Fruit fly (Drosophila melanogaster): Measurements from ENCODE around the gene CG13813.

Gene CG13813

dm6 chr3L:20186294-20187020 is 45.0 kb upstream of the CG13813 start (continued):
- peak; percentile 1 for TF ChIP-seq CG6254 (GFP tag; optimal IDR thresholded peaks at IDR 0.05)
- no peak for TF ChIP-seq HLHmδ (GFP tag; optimal IDR thresholded peaks at IDR 0.05)
- no peak for TF ChIP-seq fd3F (GFP tag; optimal IDR thresholded peaks at IDR 0.05)
- TF ChIP-seq CG7987 (GFP tag; optimal IDR thresholded peaks at IDR 0.05) = no peak
- TF ChIP-seq HLH54F (GFP tag; optimal IDR thresholded peaks at IDR 0.05) = no peak
- no peak for TF ChIP-seq CG4854 (GFP tag; optimal IDR thresholded peaks at IDR 0.05)
- peak; percentile 8 for TF ChIP-seq CG4707 (GFP tag; optimal IDR thresholded peaks at IDR 0.05)
- no peak for TF ChIP-seq Dad (GFP tag; optimal IDR thresholded peaks at IDR 0.05)
- no peak for TF ChIP-seq Hmx (GFP tag; optimal IDR thresholded peaks at IDR 0.05)
- no peak for TF ChIP-seq CG6854 (GFP tag; optimal IDR thresholded peaks at IDR 0.05)
- no peak for TF ChIP-seq lab (GFP tag; optimal IDR thresholded peaks at IDR 0.05)
- no peak for TF ChIP-seq CG10462 (GFP tag; optimal IDR thresholded peaks at IDR 0.05)
- no peak for TF ChIP-seq zf30C (GFP tag; optimal IDR thresholded peaks at IDR 0.05)
- TF ChIP-seq CG1603 (tag; optimal IDR thresholded peaks at IDR 0.05) = no peak
- no peak for TF ChIP-seq Camta (GFP tag; optimal IDR thresholded peaks at IDR 0.05)
- TF ChIP-seq Aef1 (GFP tag; IDR thresholded peaks at IDR 0.05) = no peak
- no peak for TF ChIP-seq CG10543 (GFP tag; optimal IDR thresholded peaks at IDR 0.05)
- TF ChIP-seq CG9609 (GFP tag; optimal IDR thresholded peaks at IDR 0.05) = no peak
- TF ChIP-seq Drgx (GFP tag; IDR thresholded peaks at IDR 0.05) = no peak
- TF ChIP-seq grn (GFP tag; optimal IDR thresholded peaks at IDR 0.05) = peak; percentile 0
- no peak for TF ChIP-seq ERR (GFP tag; optimal IDR thresholded peaks at IDR 0.05)
- no peak for TF ChIP-seq salm (tag; optimal IDR thresholded peaks at IDR 0.05)
- peak; percentile 66 for TF ChIP-seq YL-1 (GFP tag; optimal IDR thresholded peaks at IDR 0.05)
- no peak for TF ChIP-seq Awh (GFP tag; IDR thresholded peaks at IDR 0.05)
- TF ChIP-seq sima (GFP tag; optimal IDR thresholded peaks at IDR 0.05) = no peak
- no peak for TF ChIP-seq mld (GFP tag; IDR thresholded peaks at IDR 0.05; ENCODE audit: partially characterized antibody)
- no peak for TF ChIP-seq eve (GFP tag; optimal IDR thresholded peaks at IDR 0.05)
- TF ChIP-seq CG12104 (GFP tag; optimal IDR thresholded peaks at IDR 0.05) = no peak
- peak; percentile 24 for TF ChIP-seq CG9437 (GFP tag; optimal IDR thresholded peaks at IDR 0.05)
- TF ChIP-seq GATAe (GFP tag; conservative IDR thresholded peaks at IDR 0.05) = no peak
- TF ChIP-seq CG2712 (tag; optimal IDR thresholded peaks at IDR 0.05) = peak; percentile 42
- TF ChIP-seq CG13624 (GFP tag; optimal IDR thresholded peaks at IDR 0.05) = no peak
- no peak for TF ChIP-seq Ssrp (tag; optimal IDR thresholded peaks at IDR 0.05)
- no peak for TF ChIP-seq B-H1 (GFP tag; IDR thresholded peaks at IDR 0.05)
- TF ChIP-seq CG2129 (GFP tag; IDR thresholded peaks at IDR 0.05; ENCODE audit: partially characterized antibody) = no peak
- TF ChIP-seq CG11504 (tag; optimal IDR thresholded peaks at IDR 0.05) = peak; percentile 27
- peak; percentile 76 for TF ChIP-seq CG12659 (GFP tag; optimal IDR thresholded peaks at IDR 0.05)
- peak; percentile 81 for TF ChIP-seq cg (GFP tag; optimal IDR thresholded peaks at IDR 0.05)
- TF ChIP-seq Hsf (GFP tag; optimal IDR thresholded peaks at IDR 0.05) = no peak
- no peak for TF ChIP-seq tll (GFP tag; optimal IDR thresholded peaks at IDR 0.05)
- TF ChIP-seq usp (GFP tag; optimal IDR thresholded peaks at IDR 0.05) = no peak
- TF ChIP-seq dan (GFP tag; IDR thresholded peaks at IDR 0.05) = no peak
- TF ChIP-seq maf-S (GFP tag; optimal IDR thresholded peaks at IDR 0.05) = no peak
- TF ChIP-seq CG4820 (GFP tag; optimal IDR thresholded peaks at IDR 0.05) = no peak
- no peak for TF ChIP-seq CG8478 (optimal IDR thresholded peaks at IDR 0.05)
- no peak for TF ChIP-seq hkb (optimal IDR thresholded peaks at IDR 0.05)
- no peak for TF ChIP-seq hkb (GFP tag; IDR thresholded peaks at IDR 0.05)
- TF ChIP-seq knrl (GFP tag; IDR thresholded peaks at IDR 0.05; ENCODE audit: partially characterized antibody) = 0 out of 3 replicates have a peak, but pooled peaks have one; percentile 38
- no peak for TF ChIP-seq lbe (GFP tag; optimal IDR thresholded peaks at IDR 0.05)
- TF ChIP-seq Hr78 (GFP tag; optimal IDR thresholded peaks at IDR 0.05) = peak in 1 of 2 experiments; percentile 36
